Worm (Caenorhabditis elegans) whole organism, L1 larva: ENCODE data around the gene cpg-18.

Experiments
- aly-2 ChIP-seq: fragments of 150-350 bp; optimal IDR thresholded peaks from 2 replicates; lab custom pipeline; 2014; ENCODE audit warnings: missing biosample characterization, missing genetic modification characterization
- lir-3 ChIP-seq: sonication (generic microtip); optimal IDR thresholded peaks from 2 replicates; lab custom pipeline; 2016; ENCODE audit warnings: mild to moderate bottlenecking, missing genetic modification characterization, moderate library complexity, missing compliant biosample characterization; ENCODE audit not compliant: poor library complexity
- rnt-1 ChIP-seq: sonication (generic microtip); optimal IDR thresholded peaks from 2 replicates; lab custom pipeline; 2016; ENCODE audit warnings: mild to moderate bottlenecking, missing genetic modification characterization, moderate library complexity, missing compliant biosample characterization
- unc-62 ChIP-seq: fragments of 150-350 bp; optimal IDR thresholded peaks from 2 replicates; lab custom pipeline; 2014; ENCODE audit warnings: missing biosample characterization, missing genetic modification reagents, missing genetic modification characterization
- zag-1 ChIP-seq: fragments of 150-350 bp; optimal IDR thresholded peaks from 2 replicates; lab custom pipeline; 2014; ENCODE audit warnings: missing biosample characterization, missing genetic modification characterization

ce11 chrIV:5690386-5691080 is 44.3 kb upstream of the cpg-18 start, which contains the start of gene C55C3.8:
- TF ChIP-seq zag-1 (tag; lab: Kevin White, UChicago) (no peak), aly-2 (no peak), unc-62 (no peak), lir-3 (tag; lab: Kevin White, UChicago) (no peak), rnt-1 (tag; lab: Kevin White, UChicago) (no peak)
